Fruit fly (Drosophila melanogaster): Measurements from ENCODE around the gene nsl1.

The nsl1 gene

dm6 chr3R:15792427-15792826 lies 1.2 kb upstream of the nsl1 start, which contains the start of gene Acyp2 (continued):
- TF ChIP-seq CG1792 (GFP tag; optimal IDR thresholded peaks at IDR 0.05): no peak
- peak; percentile 51 for TF ChIP-seq MESR4 (GFP tag; optimal IDR thresholded peaks at IDR 0.05)
- TF ChIP-seq CG8388 (GFP tag; optimal IDR thresholded peaks at IDR 0.05): no peak
- no peak for TF ChIP-seq CG2889 (GFP tag; IDR thresholded peaks at IDR 0.05)
- TF ChIP-seq NK7.1 (GFP tag; optimal IDR thresholded peaks at IDR 0.05): no peak
- no peak for TF ChIP-seq cad (GFP tag; optimal IDR thresholded peaks at IDR 0.05)
- no peak for TF ChIP-seq Neu2 (GFP tag; optimal IDR thresholded peaks at IDR 0.05; ENCODE audit: borderline replicate concordance)
- no peak for TF ChIP-seq Hr78 (GFP tag; optimal IDR thresholded peaks at IDR 0.05)
- TF ChIP-seq HmgD (GFP tag; optimal IDR thresholded peaks at IDR 0.05): peak; percentile 35
- TF ChIP-seq CG31224 (GFP tag; IDR thresholded peaks at IDR 0.05): no peak
- no peak for TF ChIP-seq CrebB (tag; optimal IDR thresholded peaks at IDR 0.05)
- 0 out of 3 replicates have a peak, but pooled peaks have one; percentile 44 for TF ChIP-seq CG11456 (GFP tag; IDR thresholded peaks at IDR 0.05)
- no peak for TF ChIP-seq Dip2 (GFP tag; IDR thresholded peaks at IDR 0.05)
- TF ChIP-seq crc (GFP tag; optimal IDR thresholded peaks at IDR 0.05): peak; percentile 19
- peak; percentile 59 for TF ChIP-seq trem (tag; optimal IDR thresholded peaks at IDR 0.05)
- TF ChIP-seq Poxn (GFP tag; IDR thresholded peaks at IDR 0.05): no peak
- no peak for TF ChIP-seq Jarid2 (GFP tag; optimal IDR thresholded peaks at IDR 0.05)
- TF ChIP-seq ase (GFP tag; IDR thresholded peaks at IDR 0.05): no peak
- no peak for TF ChIP-seq CG5245 (GFP tag; optimal IDR thresholded peaks at IDR 0.05)
- peak; percentile 19 for TF ChIP-seq trh (GFP tag; optimal IDR thresholded peaks at IDR 0.05)
- TF ChIP-seq CG30403 (GFP tag; optimal IDR thresholded peaks at IDR 0.05): peak; percentile 40
- TF ChIP-seq CG12299 (tag; optimal IDR thresholded peaks at IDR 0.05): no peak
- no peak for TF ChIP-seq Hmx (GFP tag; optimal IDR thresholded peaks at IDR 0.05)
- TF ChIP-seq Blimp-1 (GFP tag; optimal IDR thresholded peaks at IDR 0.05): no peak
- TF ChIP-seq abd-A (tag; optimal IDR thresholded peaks at IDR 0.05): no peak
- no peak for TF ChIP-seq kah (GFP tag; optimal IDR thresholded peaks at IDR 0.05)
- TF ChIP-seq Bteb2 (GFP tag; optimal IDR thresholded peaks at IDR 0.05): peak; percentile 21
- peak; percentile 71 for TF ChIP-seq BEAF-32 (GFP tag; optimal IDR thresholded peaks at IDR 0.05)
- no peak for TF ChIP-seq CG18619 (GFP tag; optimal IDR thresholded peaks at IDR 0.05)
- no peak for TF ChIP-seq ranshi (GFP tag; IDR thresholded peaks at IDR 0.05)
- no peak for TF ChIP-seq tll (GFP tag; optimal IDR thresholded peaks at IDR 0.05)
- no peak for TF ChIP-seq fu2 (GFP tag; optimal IDR thresholded peaks at IDR 0.05)
- TF ChIP-seq fd64A (GFP tag; optimal IDR thresholded peaks at IDR 0.05): no peak
- no peak for TF ChIP-seq CG17385 (GFP tag; optimal IDR thresholded peaks at IDR 0.05)
- no peak for TF ChIP-seq CG32767 (GFP tag; IDR thresholded peaks at IDR 0.05)
- no peak for TF ChIP-seq CG12071 (GFP tag; optimal IDR thresholded peaks at IDR 0.05)
- no peak for TF ChIP-seq CG17912 (GFP tag; optimal IDR thresholded peaks at IDR 0.05)
- peak; percentile 36 for TF ChIP-seq tin (GFP tag; optimal IDR thresholded peaks at IDR 0.05)
- TF ChIP-seq CG13296 (GFP tag; optimal IDR thresholded peaks at IDR 0.05): no peak
- TF ChIP-seq ash1 (GFP tag; optimal IDR thresholded peaks at IDR 0.05): no peak
- peak; percentile 9 for TF ChIP-seq kni (GFP tag; optimal IDR thresholded peaks at IDR 0.05)
- no peak for TF ChIP-seq CG15696 (tag; optimal IDR thresholded peaks at IDR 0.05)
- TF ChIP-seq CG34224 (GFP tag; IDR thresholded peaks at IDR 0.05; ENCODE audit: partially characterized antibody): peak; percentile 40; the same call in 2 of the 3 replicates
- TF ChIP-seq CG8944 (GFP tag; optimal IDR thresholded peaks at IDR 0.05): peak; percentile 29
- no peak; the same call in 1 of the 3 replicates for TF ChIP-seq CG11560 (tag; IDR thresholded peaks at IDR 0.05)
- TF ChIP-seq CG1602 (GFP tag; optimal IDR thresholded peaks at IDR 0.05): no peak
